Fruit fly (Drosophila melanogaster) whole organism, wandering third instar larva: Measurements from ENCODE around the gene CkIIalpha-i3.

ENCODE experiments used
- Abd-B ChIP-seq: fragments of >200 bp; optimal IDR thresholded peaks from 2 replicates; lab custom pipeline; 2017; ENCODE audit warnings: missing biosample characterization, missing genetic modification characterization
- CG32264 ChIP-seq: fragments of 200-800 bp; sonication (Bioruptor generic); optimal IDR thresholded peaks from 2 replicates; lab custom pipeline; 2016; ENCODE audit warnings: missing biosample characterization, missing genetic modification characterization
- CG9705 ChIP-seq: fragments of 200-800 bp; sonication (Bioruptor generic); optimal IDR thresholded peaks from 2 replicates; lab custom pipeline; 2018; ENCODE audit warnings: missing biosample characterization, mild to moderate bottlenecking, missing genetic modification characterization
- CrebA ChIP-seq: fragments of 200-800 bp; sonication (Bioruptor generic); optimal IDR thresholded peaks from 2 replicates; lab custom pipeline; 2016; ENCODE audit warnings: missing biosample characterization, mild to moderate bottlenecking, missing genetic modification characterization, borderline replicate concordance
- Dfd ChIP-seq: fragments of >200 bp; optimal IDR thresholded peaks from 2 replicates; lab custom pipeline; 2017; ENCODE audit warnings: missing biosample characterization, missing genetic modification characterization
- Dif ChIP-seq: fragments of 200-275, 200-300 bp; sonication (Bioruptor generic); optimal IDR thresholded peaks from 2 replicates; lab custom pipeline; 2018; ENCODE audit warnings: missing biosample characterization, missing genetic modification characterization; ENCODE audit not compliant: partially characterized antibody
- GATAd ChIP-seq: sonication (Bioruptor generic); optimal IDR thresholded peaks from 2 replicates; lab custom pipeline; 2016; ENCODE audit warnings: missing biosample characterization, missing genetic modification characterization
- HLH106 ChIP-seq: fragments of 200-800 bp; optimal IDR thresholded peaks from 3 replicates; lab custom pipeline; 2019; ENCODE audit warnings: missing biosample characterization, mild to moderate bottlenecking, missing genetic modification characterization, moderate library complexity
- Hnf4 ChIP-seq: fragments of 200-800 bp; sonication (Bioruptor generic); optimal IDR thresholded peaks from 2 replicates; lab custom pipeline; 2016; ENCODE audit warnings: missing biosample characterization, mild to moderate bottlenecking, missing genetic modification characterization
- Hr83 ChIP-seq: fragments of 200-300 bp; sonication (Bioruptor generic); optimal IDR thresholded peaks from 2 replicates; lab custom pipeline; 2016; ENCODE audit warnings: missing biosample characterization, mild to moderate bottlenecking, missing genetic modification characterization, moderate library complexity; ENCODE audit not compliant: poor library complexity, severe bottlenecking
- Jra ChIP-seq: sonication (Bioruptor generic); optimal IDR thresholded peaks from 2 replicates; lab custom pipeline; 2016; ENCODE audit warnings: missing biosample characterization, missing genetic modification characterization
- Mio ChIP-seq: sonication (Bioruptor generic); optimal IDR thresholded peaks from 2 replicates; lab custom pipeline; 2016; ENCODE audit warnings: missing biosample characterization, missing genetic modification characterization
- Myc ChIP-seq: fragments of >200 bp; optimal IDR thresholded peaks from 2 replicates; lab custom pipeline; 2017
- N ChIP-seq: fragments of >200 bp; optimal IDR thresholded peaks from 2 replicates; lab custom pipeline; 2018; ENCODE audit warnings: missing biosample characterization, missing external identifiers, missing genetic modification characterization
- OdsH ChIP-seq: fragments of 200-800 bp; sonication (Bioruptor generic); optimal IDR thresholded peaks from 2 replicates; lab custom pipeline; 2016; ENCODE audit warnings: missing biosample characterization, mild to moderate bottlenecking, missing genetic modification characterization
- Rel ChIP-seq, 2 experiments: fragments of 200-800 bp; sonication (Bioruptor generic) in 1 of 2; optimal IDR thresholded peaks; 2 replicates in 1 of 2; 3 replicates in 1 of 2; lab custom pipeline; 2016 to 2019; ENCODE audit warnings: mild to moderate bottlenecking in 2 of 2, missing biosample characterization in 2 of 2, missing genetic modification characterization in 2 of 2, moderate library complexity in 1 of 2
- Sp1 ChIP-seq: fragments of 200-800 bp; sonication (Bioruptor generic); optimal IDR thresholded peaks from 3 replicates; lab custom pipeline; 2019; ENCODE audit warnings: missing biosample characterization, mild to moderate bottlenecking, missing genetic modification characterization, moderate library complexity
- Vsx2 ChIP-seq: fragments of 200-300, 225-300 bp; sonication (Bioruptor generic); optimal IDR thresholded peaks from 2 replicates; lab custom pipeline; 2018; ENCODE audit warnings: missing biosample characterization, missing genetic modification characterization; ENCODE audit not compliant: partially characterized antibody
- br ChIP-seq: fragments of 200-800 bp; sonication (Bioruptor generic); optimal IDR thresholded peaks from 2 replicates; lab custom pipeline; 2016; ENCODE audit warnings: missing biosample characterization, missing genetic modification characterization
- brk ChIP-seq: fragments of 200-800 bp; sonication (Bioruptor generic); optimal IDR thresholded peaks from 2 replicates; lab custom pipeline; 2016; ENCODE audit warnings: missing biosample characterization, mild to moderate bottlenecking, missing genetic modification characterization
- dl ChIP-seq, 2 experiments: fragments of 175-275, 200-275 bp in 1 of 2; fragments of 200-275 bp in 1 of 2; sonication (Bioruptor generic); optimal IDR thresholded peaks; lab custom pipeline; 2018; ENCODE audit warnings: mild to moderate bottlenecking in 2 of 2, missing biosample characterization in 2 of 2, missing genetic modification characterization in 2 of 2, moderate library complexity in 2 of 2; ENCODE audit not compliant: partially characterized antibody in 2 of 2, insufficient read depth in 1 of 2
- dmrt93B ChIP-seq: fragments of 200-800 bp; sonication (Bioruptor generic); optimal IDR thresholded peaks from 2 replicates; lab custom pipeline; 2018; ENCODE audit warnings: missing biosample characterization, mild to moderate bottlenecking, missing genetic modification characterization
- ey ChIP-seq: fragments of 200-800 bp; sonication (Bioruptor generic); optimal IDR thresholded peaks from 2 replicates; lab custom pipeline; 2016; ENCODE audit warnings: missing biosample characterization, missing genetic modification characterization
- foxo ChIP-seq, 2 experiments: fragments of 200-800 bp; sonication (Bioruptor generic); optimal IDR thresholded peaks; 2 replicates in 1 of 2; 3 replicates in 1 of 2; lab custom pipeline; 2016 to 2017; ENCODE audit warnings: missing biosample characterization in 2 of 2, missing genetic modification characterization in 2 of 2
- fru ChIP-seq: fragments of 200-800 bp; sonication (Bioruptor generic); optimal IDR thresholded peaks from 3 replicates; lab custom pipeline; 2016; ENCODE audit warnings: missing biosample characterization, mild to moderate bottlenecking, missing genetic modification characterization
- h ChIP-seq: fragments of 200-800 bp; sonication (Bioruptor generic); optimal IDR thresholded peaks from 3 replicates; lab custom pipeline; 2016; ENCODE audit warnings: missing biosample characterization, mild to moderate bottlenecking, missing genetic modification characterization
- jim ChIP-seq: fragments of 175-275, 200-325 bp; sonication (Bioruptor generic); optimal IDR thresholded peaks from 2 replicates; lab custom pipeline; 2016; ENCODE audit warnings: missing biosample characterization, mild to moderate bottlenecking, missing genetic modification characterization
- psq ChIP-seq: fragments of 200-800 bp; sonication (Bioruptor generic); optimal IDR thresholded peaks from 3 replicates; lab custom pipeline; 2017; ENCODE audit warnings: missing biosample characterization, mild to moderate bottlenecking, missing genetic modification characterization, moderate library complexity
- rgr ChIP-seq: fragments of 200-800 bp; sonication (Bioruptor generic); optimal IDR thresholded peaks from 3 replicates; lab custom pipeline; 2016; ENCODE audit warnings: missing biosample characterization, mild to moderate bottlenecking, missing genetic modification characterization
- sage ChIP-seq: fragments of 200-800 bp; sonication (Bioruptor generic); optimal IDR thresholded peaks from 2 replicates; lab custom pipeline; 2016; ENCODE audit warnings: missing biosample characterization, mild to moderate bottlenecking, missing genetic modification characterization
- tai ChIP-seq: sonication (Bioruptor generic); optimal IDR thresholded peaks from 2 replicates; lab custom pipeline; 2016; ENCODE audit warnings: missing biosample characterization, missing genetic modification characterization
- usp ChIP-seq: fragments of >200 bp; optimal IDR thresholded peaks from 2 replicates; lab custom pipeline; 2017; ENCODE audit warnings: missing biosample characterization, missing genetic modification characterization
- woc ChIP-seq: sonication (Bioruptor generic); optimal IDR thresholded peaks from 2 replicates; lab custom pipeline; 2016; ENCODE audit warnings: missing biosample characterization, mild to moderate bottlenecking, missing genetic modification characterization

The CkIIalpha-i3 gene

dm6 chr3L:748329-749198, 38.2 kb upstream of the CkIIalpha-i3 start:
- TF ChIP-seq tai (GFP tag; lab: Kevin White, UChicago) (peak; percentile 38), Vsx2 (GFP tag; lab: Kevin White, UChicago) (peak; percentile 14), CrebA (peak; percentile 66), brk (GFP tag; lab: Kevin White, UChicago) (no peak), rgr (GFP tag; lab: Kevin White, UChicago) (no peak), foxo (GFP tag; optimal IDR thresholded peaks at IDR 0.05; lab: Kevin White, UChicago) (peak in 1 of 2 experiments; percentile 62), Myc (lab: Kevin White, UChicago) (peak; percentile 92), dl (GFP tag; optimal IDR thresholded peaks at IDR 0.05; lab: Kevin White, UChicago; ENCODE audit: insufficient read depth in 1 of 2, partially characterized antibody in 2 of 2) (peak in 1 of 2 experiments; percentile 48), OdsH (GFP tag; lab: Kevin White, UChicago) (no peak), N (peak; percentile 16), Abd-B (GFP tag; lab: Kevin White, UChicago) (no peak)

- no peak for TF ChIP-seq Rel (GFP tag; optimal IDR thresholded peaks at IDR 0.05; lab: Kevin White, UChicago)
- TF ChIP-seq Rel (tag; optimal IDR thresholded peaks at IDR 0.05; lab: Kevin White, UChicago) = no peak
- no peak for TF ChIP-seq Hr83
- TF ChIP-seq Myc (lab: Kevin White, UChicago) = no peak
- no peak for TF ChIP-seq OdsH (GFP tag; lab: Kevin White, UChicago)
These were observed 37.4 kb upstream of the CkIIalpha-i3 start for dm6 chr3L:747716-748328.

DNA sequence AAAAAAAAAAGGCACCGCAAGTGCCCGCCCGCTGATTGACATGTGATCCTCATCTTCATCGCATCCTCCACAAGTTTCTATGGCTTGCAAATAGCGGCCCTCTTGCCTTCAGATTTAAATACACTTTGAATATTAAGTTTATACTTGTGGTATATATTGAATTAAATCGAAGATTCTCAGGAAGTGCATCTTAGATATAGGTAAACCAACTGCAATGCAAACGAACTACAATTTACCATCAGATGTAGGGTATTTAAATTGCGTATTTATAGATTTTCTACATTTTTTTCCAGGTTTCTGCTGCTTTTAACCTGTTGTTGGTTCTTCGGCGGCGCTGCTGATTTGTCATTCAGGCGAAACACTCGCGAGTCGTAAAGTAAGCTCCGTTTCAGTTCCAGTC, 36.6 kb upstream of the CkIIalpha-i3 start:
- TF ChIP-seq Vsx2 (GFP tag; lab: Kevin White, UChicago) (no peak), GATAd (GFP tag; lab: Kevin White, UChicago) (no peak), CG9705 (no peak), CG32264 (GFP tag; lab: Kevin White, UChicago) (no peak), N (no peak), CrebA (no peak), Dfd (GFP tag; lab: Kevin White, UChicago) (no peak), rgr (GFP tag; lab: Kevin White, UChicago) (no peak), Myc (lab: Kevin White, UChicago) (no peak), dmrt93B (GFP tag; lab: Kevin White, UChicago) (no peak), sage (no peak), HLH106 (no peak), Sp1 (GFP tag; lab: Kevin White, UChicago) (no peak), Abd-B (GFP tag; lab: Kevin White, UChicago) (no peak), Mio (GFP tag; lab: Kevin White, UChicago) (no peak), OdsH (GFP tag; lab: Kevin White, UChicago) (no peak), br (GFP tag; lab: Kevin White, UChicago) (no peak), ey (GFP tag; lab: Kevin White, UChicago) (no peak), h (no peak), psq (GFP tag; lab: Kevin White, UChicago) (no peak)

dm6 chr3L:746345-746932, 36.0 kb upstream of the CkIIalpha-i3 start:
- no peak for TF ChIP-seq jim (GFP tag; lab: Kevin White, UChicago)
- TF ChIP-seq Myc (lab: Kevin White, UChicago) = no peak
- TF ChIP-seq Hnf4 (GFP tag; lab: Kevin White, UChicago) = no peak
- peak; percentile 42 for TF ChIP-seq ey (GFP tag; lab: Kevin White, UChicago)
- TF ChIP-seq Dif (GFP tag; lab: Kevin White, UChicago) = no peak
- TF ChIP-seq HLH106 = peak; percentile 36
- TF ChIP-seq dmrt93B (GFP tag; lab: Kevin White, UChicago) = no peak
- peak; percentile 31 for TF ChIP-seq br (GFP tag; lab: Kevin White, UChicago)
- TF ChIP-seq woc (GFP tag; lab: Kevin White, UChicago) = no peak
- TF ChIP-seq fru = peak; percentile 47
- TF ChIP-seq rgr (GFP tag; lab: Kevin White, UChicago) = peak; percentile 30
- TF ChIP-seq N = no peak
- TF ChIP-seq h = peak; percentile 34
- no peak for TF ChIP-seq sage
- peak in 1 of 2 experiments; percentile 44 for TF ChIP-seq foxo (GFP tag; optimal IDR thresholded peaks at IDR 0.05; lab: Kevin White, UChicago)
- TF ChIP-seq tai (GFP tag; lab: Kevin White, UChicago) = no peak
- no peak for TF ChIP-seq Jra (GFP tag; lab: Kevin White, UChicago)
- no peak for TF ChIP-seq psq (GFP tag; lab: Kevin White, UChicago)
- TF ChIP-seq usp (GFP tag; lab: Kevin White, UChicago) = no peak
- no peak for TF ChIP-seq CrebA
- TF ChIP-seq, all 38 proteins: peak for 7
